Worm (Caenorhabditis elegans) whole organism, early embryonic: ENCODE data around the gene F59E12.8.

Source experiments
- B0310.2 ChIP-seq: sonication (generic microtip); optimal IDR thresholded peaks from 2 replicates; lab custom pipeline; 2016; ENCODE audit warnings: mild to moderate bottlenecking, missing genetic modification characterization, missing compliant biosample characterization
- F13C5.2 ChIP-seq: sonication (generic microtip); optimal IDR thresholded peaks from 2 replicates; lab custom pipeline; 2017; ENCODE audit warnings: mild to moderate bottlenecking, missing genetic modification characterization, inconsistent platforms, missing compliant biosample characterization
- aly-1 ChIP-seq: sonication (generic microtip); optimal IDR thresholded peaks from 2 replicates; lab custom pipeline; 2016; ENCODE audit warnings: missing genetic modification characterization, missing compliant biosample characterization
- ama-1 ChIP-seq: fragments of 150-350 bp; optimal IDR thresholded peaks from 2 replicates; lab custom pipeline; 2014
- ceh-13 ChIP-seq: fragments of 200-800 bp; sonication (Bioruptor generic); optimal IDR thresholded peaks from 2 replicates; lab custom pipeline; 2018; ENCODE audit warnings: mild to moderate bottlenecking, missing genetic modification characterization, missing compliant biosample characterization
- ceh-36 ChIP-seq: sonication (generic microtip); optimal IDR thresholded peaks from 2 replicates; lab custom pipeline; 2016; ENCODE audit warnings: missing genetic modification characterization, inconsistent platforms, missing compliant biosample characterization
- ets-7 ChIP-seq: sonication (generic microtip); optimal IDR thresholded peaks from 2 replicates; lab custom pipeline; 2016; ENCODE audit warnings: missing genotype, missing genetic modification characterization, missing compliant biosample characterization
- flt-1 ChIP-seq: fragments of 200-800 bp; sonication (Bioruptor generic); IDR thresholded peaks from 2 replicates; pipeline ENCODE4 v1.3.6; 2022; ENCODE audit warnings: missing genetic modification characterization, missing compliant biosample characterization
- hmbx-1 ChIP-seq: sonication (generic microtip); optimal IDR thresholded peaks from 2 replicates; lab custom pipeline; 2016; ENCODE audit warnings: mild to moderate bottlenecking, missing genetic modification characterization, missing compliant biosample characterization
- hmg-4 ChIP-seq: fragments of 200-800 bp; sonication (Bioruptor generic); optimal IDR thresholded peaks from 2 replicates; lab custom pipeline; 2018; ENCODE audit warnings: mild to moderate bottlenecking, missing genetic modification characterization, missing compliant biosample characterization
- hnd-1 ChIP-seq: sonication (generic microtip); optimal IDR thresholded peaks from 2 replicates; lab custom pipeline; 2016; ENCODE audit warnings: missing genetic modification characterization, missing compliant biosample characterization
- pes-1 ChIP-seq: fragments of 200-800 bp; sonication (Bioruptor generic); IDR thresholded peaks from 2 replicates; pipeline ENCODE4 v1.3.6; 2022; ENCODE audit warnings: missing genetic modification reagents, missing genetic modification characterization, missing compliant biosample characterization
- scrt-1 ChIP-seq: fragments of 200-800 bp; sonication (Bioruptor generic); IDR thresholded peaks from 2 replicates; pipeline ENCODE4 v1.3.6; 2022; ENCODE audit warnings: missing genetic modification characterization, missing compliant biosample characterization
- sea-1 ChIP-seq: fragments of 200-800 bp; sonication (Bioruptor generic); conservative IDR thresholded peaks from 2 replicates; pipeline ENCODE4 v1.3.6; 2022; ENCODE audit warnings: missing genetic modification characterization, missing compliant biosample characterization
- tbx-11 ChIP-seq: fragments of 200-800 bp; sonication (Bioruptor generic); IDR thresholded peaks from 2 replicates; pipeline ENCODE4 v1.3.6; 2022; ENCODE audit warnings: missing genetic modification characterization, missing compliant biosample characterization
- tbx-37 ChIP-seq: fragments of 200-800 bp; sonication (Bioruptor generic); conservative IDR thresholded peaks from 2 replicates; pipeline ENCODE4 v1.3.6; 2022; ENCODE audit warnings: missing genetic modification reagents, missing genetic modification characterization, missing compliant biosample characterization
- tra-4 ChIP-seq: sonication (generic microtip); optimal IDR thresholded peaks from 2 replicates; lab custom pipeline; 2017; ENCODE audit warnings: missing genetic modification characterization, missing compliant biosample characterization

F59E12.8 gene

ce11 chrII:5587794-5588193 is 48.9 kb downstream of the F59E12.8 start:
- TF ChIP-seq hmbx-1 (tag; lab: Kevin White, UChicago) (no peak), hmg-4 (GFP tag; lab: Kevin White, UChicago) (no peak), hnd-1 (tag; lab: Kevin White, UChicago) (no peak), flt-1 (GFP tag; lab: Robert Waterston, UW) (no peak), sea-1 (no peak), tbx-11 (no peak), ceh-13 (GFP tag; lab: Kevin White, UChicago) (no peak), tra-4 (no peak), ceh-36 (no peak), aly-1 (tag; lab: Kevin White, UChicago) (no peak), ama-1 (lab: Kevin White, UChicago) (no peak), ets-7 (tag; lab: Kevin White, UChicago) (no peak), F13C5.2 (tag; lab: Kevin White, UChicago) (no peak), pes-1 (GFP tag; lab: Robert Waterston, UW) (no peak), scrt-1 (GFP tag; lab: Robert Waterston, UW) (no peak), B0310.2 (no peak), tbx-37 (GFP tag; lab: Robert Waterston, UW) (no peak)

ce11 chrII:5585788-5586187 is 50.9 kb downstream of the F59E12.8 start, which contains the start of gene lys-8:
TSS of gene lys-8 (plus strand) at chrII:5586178.
- no peak for TF ChIP-seq flt-1 (GFP tag; lab: Robert Waterston, UW)
- TF ChIP-seq ceh-36 = no peak
- TF ChIP-seq tbx-37 (GFP tag; lab: Robert Waterston, UW) = no peak
- no peak for TF ChIP-seq hnd-1 (tag; lab: Kevin White, UChicago)
- no peak for TF ChIP-seq tbx-11
- no peak for TF ChIP-seq scrt-1 (GFP tag; lab: Robert Waterston, UW)
- no peak for TF ChIP-seq hmg-4 (GFP tag; lab: Kevin White, UChicago)
- no peak for TF ChIP-seq aly-1 (tag; lab: Kevin White, UChicago)
- no peak for TF ChIP-seq pes-1 (GFP tag; lab: Robert Waterston, UW)
- TF ChIP-seq ets-7 (tag; lab: Kevin White, UChicago) = no peak
- TF ChIP-seq ceh-13 (GFP tag; lab: Kevin White, UChicago) = no peak
- no peak for TF ChIP-seq B0310.2
